Worm (Caenorhabditis elegans) whole organism, mixed stage, embryonic: ENCODE data around the gene C05G5.7.
A peak's percentile ranks its signal among the peaks of the same experiment; 100 is the strongest.

Experiments
- M03D4.4 ChIP-seq: sonication (generic microtip); optimal IDR thresholded peaks from 2 replicates; lab custom pipeline; 2017; ENCODE audit warnings: mild to moderate bottlenecking, missing genetic modification characterization, missing compliant biosample characterization
- bed-3 ChIP-seq: fragments of 200-800 bp; sonication (Bioruptor generic); optimal IDR thresholded peaks from 3 replicates; lab custom pipeline; 2018; ENCODE audit warnings: mild to moderate bottlenecking, missing genetic modification characterization, moderate library complexity, missing compliant biosample characterization
- ceh-39 ChIP-seq: fragments of 150-350 bp; optimal IDR thresholded peaks from 2 replicates; lab custom pipeline; 2014; ENCODE audit warnings: missing biosample characterization, missing genetic modification characterization
- ceh-43 ChIP-seq: fragments of 200-800 bp; sonication (Bioruptor generic); optimal IDR thresholded peaks from 2 replicates; lab custom pipeline; 2018; ENCODE audit warnings: mild to moderate bottlenecking, missing genetic modification characterization, moderate library complexity, missing compliant biosample characterization
- ceh-83 ChIP-seq: fragments of 200-800 bp; sonication (Bioruptor generic); optimal IDR thresholded peaks from 2 replicates; lab custom pipeline; 2018; ENCODE audit warnings: mild to moderate bottlenecking, missing genetic modification characterization, missing compliant biosample characterization
- ces-1 ChIP-seq: fragments of 150-350 bp; optimal IDR thresholded peaks from 2 replicates; lab custom pipeline; 2014; ENCODE audit warnings: missing biosample characterization, missing genetic modification reagents, missing genetic modification characterization
- cnd-1 ChIP-seq: fragments of 200-800 bp; sonication (Bioruptor generic); optimal IDR thresholded peaks from 2 replicates; lab custom pipeline; 2018; ENCODE audit warnings: mild to moderate bottlenecking, missing genetic modification characterization, missing compliant biosample characterization
- drap-1 ChIP-seq: fragments of 200-800 bp; sonication (Bioruptor generic); optimal IDR thresholded peaks from 3 replicates; lab custom pipeline; 2018; ENCODE audit warnings: mild to moderate bottlenecking, missing genetic modification characterization, missing compliant biosample characterization
- elt-1 ChIP-seq: sonication (generic microtip); optimal IDR thresholded peaks from 2 replicates; lab custom pipeline; 2017; ENCODE audit warnings: missing genetic modification characterization, mild to moderate bottlenecking, missing compliant biosample characterization, antibody characterized with exemption, moderate library complexity, borderline replicate concordance; ENCODE audit not compliant: insufficient read depth
- elt-3 ChIP-seq: fragments of 150-350 bp; optimal IDR thresholded peaks from 2 replicates; lab custom pipeline; 2014; ENCODE audit warnings: missing biosample characterization, missing genetic modification characterization
- flh-1 ChIP-seq: fragments of 200-800 bp; sonication (Bioruptor generic); optimal IDR thresholded peaks from 2 replicates; lab custom pipeline; 2018; ENCODE audit warnings: mild to moderate bottlenecking, missing genetic modification characterization, moderate library complexity, missing compliant biosample characterization
- ham-2 ChIP-seq: fragments of 200-800 bp; sonication (Bioruptor generic); optimal IDR thresholded peaks from 2 replicates; lab custom pipeline; 2018; ENCODE audit warnings: mild to moderate bottlenecking, missing genetic modification characterization, missing compliant biosample characterization
- hlh-1 ChIP-seq: fragments of 150-350 bp; optimal IDR thresholded peaks from 2 replicates; lab custom pipeline; 2014; ENCODE audit warnings: missing biosample characterization, missing genetic modification reagents, missing genetic modification characterization
- lin-13 ChIP-seq: fragments of 150-350 bp; optimal IDR thresholded peaks from 2 replicates; lab custom pipeline; 2014; ENCODE audit warnings: missing biosample characterization, missing genetic modification characterization
- lin-32 ChIP-seq: fragments of 200-800 bp; sonication (Bioruptor generic); optimal IDR thresholded peaks from 2 replicates; lab custom pipeline; 2018; ENCODE audit warnings: mild to moderate bottlenecking, missing genetic modification characterization, missing compliant biosample characterization
- mab-5 ChIP-seq: fragments of 150-350 bp; optimal IDR thresholded peaks from 2 replicates; lab custom pipeline; 2014; ENCODE audit warnings: missing biosample characterization, missing genetic modification characterization
- mls-2 ChIP-seq: sonication (generic microtip); optimal IDR thresholded peaks from 2 replicates; lab custom pipeline; 2016; ENCODE audit warnings: mild to moderate bottlenecking, missing genetic modification characterization, moderate library complexity, missing compliant biosample characterization
- nhr-12 ChIP-seq: fragments of 150-350 bp; optimal IDR thresholded peaks from 2 replicates; lab custom pipeline; 2014; ENCODE audit warnings: missing biosample characterization, missing genetic modification characterization
- nhr-2 ChIP-seq: fragments of 150-350 bp; optimal IDR thresholded peaks from 2 replicates; lab custom pipeline; 2014; ENCODE audit warnings: missing biosample characterization, missing genetic modification characterization
- nhr-237 ChIP-seq: fragments of 150-350 bp; optimal IDR thresholded peaks from 2 replicates; lab custom pipeline; 2014; ENCODE audit warnings: missing biosample characterization, missing genetic modification characterization
- nhr-28 ChIP-seq: fragments of 150-350 bp; optimal IDR thresholded peaks from 2 replicates; lab custom pipeline; 2014; ENCODE audit warnings: missing biosample characterization, missing genetic modification characterization
- nhr-76 ChIP-seq: sonication (generic microtip); optimal IDR thresholded peaks from 2 replicates; lab custom pipeline; 2017; ENCODE audit warnings: missing biosample characterization, missing genetic modification characterization
- sem-2 ChIP-seq: fragments of 200-800 bp; sonication (Bioruptor generic); optimal IDR thresholded peaks from 2 replicates; lab custom pipeline; 2018; ENCODE audit warnings: mild to moderate bottlenecking, missing genetic modification characterization, missing compliant biosample characterization
- snpc-4 ChIP-seq: fragments of 150-350 bp; optimal IDR thresholded peaks from 2 replicates; lab custom pipeline; 2014; ENCODE audit warnings: missing biosample characterization, missing genetic modification characterization
- sptf-1 ChIP-seq: sonication (generic microtip); optimal IDR thresholded peaks from 2 replicates; lab custom pipeline; 2017; ENCODE audit warnings: mild to moderate bottlenecking, missing genetic modification characterization, moderate library complexity, missing compliant biosample characterization
- tbx-8 ChIP-seq: fragments of 200-800 bp; sonication (Bioruptor generic); optimal IDR thresholded peaks from 2 replicates; lab custom pipeline; 2018; ENCODE audit warnings: mild to moderate bottlenecking, missing genetic modification characterization, moderate library complexity, missing compliant biosample characterization
- unc-120 ChIP-seq: sonication (generic microtip); optimal IDR thresholded peaks from 2 replicates; lab custom pipeline; 2017; ENCODE audit warnings: missing genetic modification characterization, missing compliant biosample characterization; ENCODE audit not compliant: poor library complexity, severe bottlenecking
- unc-39 ChIP-seq: fragments of 150-350 bp; optimal IDR thresholded peaks from 2 replicates; lab custom pipeline; 2014; ENCODE audit warnings: missing biosample characterization, missing genetic modification characterization
- unc-62 ChIP-seq: fragments of 150-350 bp; optimal IDR thresholded peaks from 2 replicates; lab custom pipeline; 2014; ENCODE audit warnings: missing biosample characterization, missing genetic modification reagents, missing genetic modification characterization
- zip-8 ChIP-seq: fragments of 150-350 bp; optimal IDR thresholded peaks from 2 replicates; lab custom pipeline; 2014; ENCODE audit warnings: missing biosample characterization, missing genetic modification characterization

C05G5.7 gene

ce11 chrX:14731828-14732331 lies 11.7 kb downstream of the C05G5.7 start, which contains the start of gene F33C8.4:
TSS of gene F33C8.4 (plus strand) at chrX:14732281.
- TF ChIP-seq ceh-43 (GFP tag; lab: Kevin White, UChicago) = no peak
- TF ChIP-seq nhr-28 (tag; lab: Kevin White, UChicago) = no peak
- TF ChIP-seq unc-62 (GFP tag; lab: Kevin White, UChicago) = peak; percentile 53
- peak; percentile 45 for TF ChIP-seq hlh-1 (tag; lab: Kevin White, UChicago)
- TF ChIP-seq unc-120 = peak; percentile 36

- TF ChIP-seq hlh-1 (tag; lab: Kevin White, UChicago) (peak; percentile 54), nhr-2 (no peak)
Observed at ce11 chrX:14729319-14729718, 14.3 kb downstream of the C05G5.7 start, which contains the start of gene tsp-8. TSS of gene tsp-8 (minus strand) at chrX:14729503.

ce11 chrX:14724935-14725334 lies 18.6 kb downstream of the C05G5.7 start:
- TF ChIP-seq nhr-2 (no peak), mab-5 (no peak), flh-1 (no peak), nhr-12 (no peak), ham-2 (GFP tag; lab: Kevin White, UChicago) (no peak), bed-3 (GFP tag; lab: Kevin White, UChicago) (no peak), nhr-76 (tag; lab: Kevin White, UChicago) (no peak), sptf-1 (tag; lab: Kevin White, UChicago) (no peak), M03D4.4 (no peak), elt-1 (tag; lab: Kevin White, UChicago) (no peak), ceh-83 (GFP tag; lab: Kevin White, UChicago) (no peak)

ce11 chrX:14721098-14721497 lies 22.5 kb downstream of the C05G5.7 start, which contains the start of gene F33C8.2:
TSS of gene F33C8.2 (plus strand) at chrX:14721398.
- TF ChIP-seq unc-120 = no peak

ce11 chrX:14717782-14718181 lies 25.8 kb downstream of the C05G5.7 start:
- TF ChIP-seq lin-32 (GFP tag; lab: Kevin White, UChicago) = no peak
- TF ChIP-seq nhr-12 = no peak
- no peak for TF ChIP-seq nhr-76 (tag; lab: Kevin White, UChicago)
- TF ChIP-seq sem-2 (GFP tag; lab: Kevin White, UChicago) = no peak
- TF ChIP-seq lin-13 = no peak
- TF ChIP-seq M03D4.4 = no peak
- no peak for TF ChIP-seq ceh-43 (GFP tag; lab: Kevin White, UChicago)
- TF ChIP-seq unc-120 = no peak

- TF ChIP-seq zip-8 (no peak), snpc-4 (no peak), sptf-1 (tag; lab: Kevin White, UChicago) (no peak), drap-1 (no peak), mls-2 (tag; lab: Kevin White, UChicago) (no peak), ceh-39 (tag; lab: Kevin White, UChicago) (no peak), nhr-2 (no peak), lin-13 (no peak), cnd-1 (no peak), nhr-12 (no peak), nhr-76 (tag; lab: Kevin White, UChicago) (no peak), sem-2 (GFP tag; lab: Kevin White, UChicago) (no peak)
Observed at ce11 chrX:14715459-14715858, 28.1 kb downstream of the C05G5.7 start.

- TF ChIP-seq unc-39 = no peak
- TF ChIP-seq ham-2 (GFP tag; lab: Kevin White, UChicago) = peak; percentile 16
- TF ChIP-seq, all 35 proteins: peak for 1
Observed at ce11 chrX:14711168-14711629, 32.4 kb downstream of the C05G5.7 start, which contains the start of gene atrn-1. TSS of gene atrn-1 (plus strand) at chrX:14711579.

- TF ChIP-seq hlh-1 (tag; lab: Kevin White, UChicago) (no peak), nhr-2 (no peak), unc-39 (no peak), elt-3 (no peak), lin-32 (GFP tag; lab: Kevin White, UChicago) (no peak), tbx-8 (GFP tag; lab: Kevin White, UChicago) (no peak), nhr-237 (tag; lab: Kevin White, UChicago) (no peak), nhr-28 (tag; lab: Kevin White, UChicago) (no peak), ces-1 (no peak), M03D4.4 (no peak), nhr-12 (no peak), unc-120 (no peak)
Observed at ce11 chrX:14709591-14709990, 34.0 kb downstream of the C05G5.7 start.
